Worm (Caenorhabditis elegans) whole organism, L3 larva: Measurements from ENCODE around the gene K07B1.4.

Experiments used
- R02D3.7 ChIP-seq: fragments of 150-350 bp; optimal IDR thresholded peaks from 2 replicates; lab custom pipeline; 2014; ENCODE audit warnings: missing biosample characterization, missing genetic modification characterization
- ZK546.5 ChIP-seq: sonication (generic microtip); optimal IDR thresholded peaks from 2 replicates; lab custom pipeline; 2017; ENCODE audit warnings: missing biosample characterization, missing genetic modification characterization
- aly-2 ChIP-seq: fragments of 150-350 bp; optimal IDR thresholded peaks from 2 replicates; lab custom pipeline; 2014; ENCODE audit warnings: missing biosample characterization, missing genetic modification characterization
- ama-1 ChIP-seq: fragments of 150-350 bp; optimal IDR thresholded peaks from 2 replicates; lab custom pipeline; 2018
- ceh-16 ChIP-seq: sonication (generic microtip); optimal IDR thresholded peaks from 2 replicates; lab custom pipeline; 2017; ENCODE audit warnings: missing biosample characterization, missing genetic modification characterization
- ceh-28 ChIP-seq: fragments of 150-350 bp; optimal IDR thresholded peaks from 2 replicates; lab custom pipeline; 2014; ENCODE audit warnings: missing biosample characterization, missing genetic modification reagents, missing genetic modification characterization
- ceh-82 ChIP-seq: fragments of 150-350 bp; optimal IDR thresholded peaks from 2 replicates; lab custom pipeline; 2014; ENCODE audit warnings: missing biosample characterization, missing genetic modification characterization
- ceh-9 ChIP-seq: sonication (generic microtip); optimal IDR thresholded peaks from 2 replicates; lab custom pipeline; 2018; ENCODE audit warnings: missing biosample characterization, missing genetic modification characterization
- daf-12 ChIP-seq: fragments of 150-350 bp; optimal IDR thresholded peaks from 2 replicates; lab custom pipeline; 2014; ENCODE audit warnings: missing biosample characterization, missing genetic modification reagents, missing genetic modification characterization
- egl-5 ChIP-seq: fragments of 150-350 bp; optimal IDR thresholded peaks from 2 replicates; lab custom pipeline; 2017; ENCODE audit warnings: missing biosample characterization, missing genetic modification reagents, missing genetic modification characterization, inconsistent platforms
- elt-1 ChIP-seq: fragments of 150-350 bp; optimal IDR thresholded peaks from 2 replicates; lab custom pipeline; 2014; ENCODE audit warnings: missing biosample characterization, missing genetic modification characterization
- elt-2 ChIP-seq: sonication (generic microtip); optimal IDR thresholded peaks from 2 replicates; lab custom pipeline; 2016; ENCODE audit warnings: missing genetic modification reagents, mild to moderate bottlenecking, missing genetic modification characterization, missing compliant biosample characterization
- elt-3 ChIP-seq, 3 experiments: fragments of 150-350 bp in 1 of 3; sonication (generic microtip) in 2 of 3; optimal IDR thresholded peaks; 2 replicates in 2 of 3; 4 replicates in 1 of 3; lab custom pipeline; 2014 to 2017; ENCODE audit warnings: missing biosample characterization in 3 of 3, missing genetic modification characterization in 3 of 3
- eor-1 ChIP-seq, 2 experiments: fragments of 150-350 bp; optimal IDR thresholded peaks; 2 replicates each; lab custom pipeline; 2014 to 2018; ENCODE audit warnings: missing biosample characterization in 2 of 2, missing genetic modification characterization in 2 of 2
- fkh-2 ChIP-seq: fragments of 150-350 bp; optimal IDR thresholded peaks from 2 replicates; lab custom pipeline; 2014; ENCODE audit warnings: missing biosample characterization, missing genetic modification reagents, missing genetic modification characterization
- fos-1 ChIP-seq: fragments of 150-350 bp; optimal IDR thresholded peaks from 2 replicates; lab custom pipeline; 2014; ENCODE audit warnings: missing biosample characterization, missing genetic modification characterization
- hmg-11 ChIP-seq: sonication (generic microtip); optimal IDR thresholded peaks from 2 replicates; lab custom pipeline; 2016; ENCODE audit warnings: missing genetic modification characterization, missing compliant biosample characterization
- jun-1 ChIP-seq: fragments of 150-350 bp; optimal IDR thresholded peaks from 2 replicates; lab custom pipeline; 2014; ENCODE audit warnings: missing biosample characterization, missing genetic modification reagents, missing genetic modification characterization
- lin-15B ChIP-seq: fragments of 150-350 bp; optimal IDR thresholded peaks from 2 replicates; lab custom pipeline; 2014; ENCODE audit warnings: missing biosample characterization, missing genetic modification characterization
- lin-39 ChIP-seq: fragments of 150-350 bp; optimal IDR thresholded peaks from 2 replicates; lab custom pipeline; 2018; ENCODE audit warnings: missing biosample characterization, missing genetic modification reagents, missing genetic modification characterization
- lsy-12 ChIP-seq: sonication (generic microtip); optimal IDR thresholded peaks from 2 replicates; lab custom pipeline; 2016; ENCODE audit warnings: mild to moderate bottlenecking, missing genetic modification characterization, missing compliant biosample characterization
- mml-1 ChIP-seq: fragments of 150-350 bp; sonication (generic microtip); optimal IDR thresholded peaks from 3 replicates; lab custom pipeline; 2014; ENCODE audit warnings: missing biosample characterization, missing genetic modification characterization
- nfya-1 ChIP-seq: sonication (generic microtip); optimal IDR thresholded peaks from 2 replicates; lab custom pipeline; 2017; ENCODE audit warnings: missing genetic modification characterization, mild to moderate bottlenecking, missing compliant biosample characterization, antibody characterized with exemption, moderate library complexity; ENCODE audit not compliant: insufficient read depth
- nhr-11 ChIP-seq: fragments of 150-350 bp; optimal IDR thresholded peaks from 2 replicates; lab custom pipeline; 2014; ENCODE audit warnings: missing biosample characterization, missing genetic modification characterization
- nhr-12 ChIP-seq: fragments of 150-350 bp; optimal IDR thresholded peaks from 2 replicates; lab custom pipeline; 2014; ENCODE audit warnings: missing biosample characterization, missing genetic modification characterization
- nhr-23 ChIP-seq: fragments of 150-350 bp; optimal IDR thresholded peaks from 2 replicates; lab custom pipeline; 2014; ENCODE audit warnings: missing biosample characterization, missing genetic modification reagents, missing genetic modification characterization
- nhr-237 ChIP-seq: fragments of 150-350 bp; optimal IDR thresholded peaks from 2 replicates; lab custom pipeline; 2014; ENCODE audit warnings: missing biosample characterization, missing genetic modification characterization
- nhr-25 ChIP-seq: sonication (generic microtip); optimal IDR thresholded peaks from 2 replicates; lab custom pipeline; 2017; ENCODE audit warnings: missing biosample characterization, missing genetic modification characterization
- nhr-28 ChIP-seq: fragments of 150-350 bp; optimal IDR thresholded peaks from 2 replicates; lab custom pipeline; 2014; ENCODE audit warnings: missing biosample characterization, missing genetic modification characterization
- nhr-43 ChIP-seq: sonication (generic microtip); optimal IDR thresholded peaks from 2 replicates; lab custom pipeline; 2016; ENCODE audit warnings: mild to moderate bottlenecking, missing genetic modification characterization, missing compliant biosample characterization; ENCODE audit not compliant: poor library complexity, severe bottlenecking
- nhr-67 ChIP-seq: fragments of 150-350 bp; optimal IDR thresholded peaks from 2 replicates; lab custom pipeline; 2014; ENCODE audit warnings: missing biosample characterization, missing genetic modification characterization
- nhr-76 ChIP-seq: fragments of 150-350 bp; sonication (generic microtip); optimal IDR thresholded peaks from 5 replicates; lab custom pipeline; 2014; ENCODE audit warnings: missing biosample characterization, missing genetic modification characterization
- nhr-77 ChIP-seq: fragments of 150-350 bp; optimal IDR thresholded peaks from 2 replicates; lab custom pipeline; 2014; ENCODE audit warnings: missing biosample characterization, missing genetic modification characterization
- pha-4 ChIP-seq: fragments of 150-350 bp; optimal IDR thresholded peaks from 2 replicates; lab custom pipeline; 2014; ENCODE audit warnings: missing biosample characterization, missing genetic modification reagents, missing genetic modification characterization
- pqm-1 ChIP-seq: fragments of 150-350 bp; optimal IDR thresholded peaks from 2 replicates; lab custom pipeline; 2017; ENCODE audit warnings: missing biosample characterization, missing genetic modification characterization, inconsistent platforms
- skn-1 ChIP-seq: fragments of 150-350 bp; optimal IDR thresholded peaks from 2 replicates; lab custom pipeline; 2014; ENCODE audit warnings: missing biosample characterization, missing genetic modification characterization
- snpc-4 ChIP-seq: fragments of 150-350 bp; optimal IDR thresholded peaks from 2 replicates; lab custom pipeline; 2014; ENCODE audit warnings: missing biosample characterization, missing genetic modification characterization
- tbx-2 ChIP-seq: sonication (generic microtip); optimal IDR thresholded peaks from 2 replicates; lab custom pipeline; 2016; ENCODE audit warnings: mild to moderate bottlenecking, missing genetic modification characterization, missing compliant biosample characterization
- unc-39 ChIP-seq: sonication (generic microtip); optimal IDR thresholded peaks from 4 replicates; lab custom pipeline; 2017; ENCODE audit warnings: missing biosample characterization, missing genetic modification characterization
- unc-62 ChIP-seq: fragments of 150-350 bp; sonication (generic microtip); optimal IDR thresholded peaks from 4 replicates; lab custom pipeline; 2014; ENCODE audit warnings: missing biosample characterization, missing genetic modification reagents, missing genetic modification characterization
- ztf-4 ChIP-seq: fragments of 150-350 bp; optimal IDR thresholded peaks from 2 replicates; lab custom pipeline; 2014; ENCODE audit warnings: missing biosample characterization, missing genetic modification characterization

K07B1.4 gene

DNA sequence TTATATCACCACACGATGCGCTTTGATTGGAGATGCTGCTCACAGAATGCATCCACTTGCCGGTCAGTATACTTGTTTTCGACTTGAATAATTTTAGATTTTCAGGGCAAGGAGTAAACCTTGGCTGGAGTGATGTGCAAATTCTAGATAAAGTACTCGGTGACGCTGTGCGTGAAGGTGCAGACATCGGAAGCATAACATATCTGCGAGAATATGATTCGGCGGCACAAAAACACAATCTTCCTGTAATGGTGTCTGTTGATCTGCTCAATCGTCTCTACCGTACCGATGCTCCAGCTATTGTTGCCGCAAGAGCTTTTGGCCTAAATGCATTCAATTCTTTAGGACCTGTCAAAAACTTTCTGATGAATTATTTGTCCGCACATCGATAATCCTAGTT lies 9.7 kb downstream of the K07B1.4 start (continued):
- TF ChIP-seq ceh-9 (no peak), ztf-4 (no peak), mml-1 (tag; lab: Kevin White, UChicago) (no peak), pqm-1 (tag; lab: Kevin White, UChicago) (no peak), ceh-16 (no peak), nhr-76 (tag; lab: Kevin White, UChicago) (no peak)
- TF ChIP-seq, all 47 proteins: peak for 6

DNA sequence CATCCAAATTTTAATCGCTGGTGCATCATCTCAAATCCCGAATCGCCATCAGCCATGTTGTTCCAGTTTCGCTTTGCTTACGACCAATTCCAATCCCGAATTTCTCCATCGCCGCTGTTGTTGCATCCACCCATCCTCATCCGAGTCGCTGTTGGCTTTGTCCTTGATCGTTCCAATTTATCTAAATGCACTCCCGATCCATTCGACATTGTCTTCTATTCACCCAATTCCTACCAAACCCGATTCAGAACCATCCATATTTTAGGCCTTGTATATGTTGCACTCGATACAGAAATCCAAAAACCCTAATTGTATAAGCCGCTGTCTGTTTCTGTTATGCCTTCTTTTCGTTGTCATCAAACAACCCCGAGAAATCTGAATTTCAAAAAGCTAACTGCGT lies 11.5 kb downstream of the K07B1.4 start:
- peak; percentile 47 for TF ChIP-seq nhr-25 (tag; lab: Kevin White, UChicago)
- TF ChIP-seq nhr-43, result peak; percentile 28
- TF ChIP-seq elt-2 (tag; lab: Kevin White, UChicago), result peak; percentile 3
- TF ChIP-seq nhr-76 (tag; lab: Kevin White, UChicago), result no peak
- TF ChIP-seq unc-62 (GFP tag; lab: Kevin White, UChicago), result no peak
- TF ChIP-seq lin-15B (tag; lab: Kevin White, UChicago), result no peak
- no peak for TF ChIP-seq lsy-12 (tag; lab: Kevin White, UChicago)

DNA sequence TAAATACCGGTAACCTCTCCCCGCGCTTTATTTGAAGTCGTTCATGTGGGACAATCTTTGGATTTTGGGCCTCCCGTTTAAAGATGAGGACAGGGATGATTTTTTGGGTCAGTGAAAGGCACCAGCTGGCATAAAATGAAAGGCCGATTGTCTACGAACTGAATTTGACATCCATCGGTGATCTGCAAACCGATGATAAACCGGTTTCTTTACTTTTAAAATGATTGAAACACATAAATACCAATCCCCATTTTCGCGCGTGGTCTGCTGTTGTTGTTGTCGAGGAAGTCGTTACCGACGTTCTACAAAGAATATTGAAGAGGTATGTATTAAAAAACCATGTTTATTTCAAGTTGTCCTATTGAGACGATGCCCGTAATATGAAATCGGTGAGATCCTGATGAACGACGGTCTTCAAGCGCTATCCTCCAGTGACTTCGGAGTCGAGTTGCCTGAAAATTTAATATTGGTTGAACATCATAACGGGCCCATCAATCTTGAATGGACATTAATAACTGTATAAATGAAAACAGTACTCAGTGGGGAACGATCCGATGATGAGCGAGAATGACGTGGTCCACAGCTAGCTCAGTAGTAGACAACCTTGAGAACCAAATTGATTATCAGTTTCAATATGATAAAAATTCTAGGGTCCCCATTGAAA lies 14.3 kb downstream of the K07B1.4 start:
- TF ChIP-seq lin-39 (tag; lab: Kevin White, UChicago) (peak; percentile 34), ama-1 (lab: Kevin White, UChicago) (peak; percentile 42), nhr-11 (tag; lab: Kevin White, UChicago) (no peak), lsy-12 (tag; lab: Kevin White, UChicago) (no peak), pha-4 (peak; percentile 17), nhr-43 (peak; percentile 25)

DNA sequence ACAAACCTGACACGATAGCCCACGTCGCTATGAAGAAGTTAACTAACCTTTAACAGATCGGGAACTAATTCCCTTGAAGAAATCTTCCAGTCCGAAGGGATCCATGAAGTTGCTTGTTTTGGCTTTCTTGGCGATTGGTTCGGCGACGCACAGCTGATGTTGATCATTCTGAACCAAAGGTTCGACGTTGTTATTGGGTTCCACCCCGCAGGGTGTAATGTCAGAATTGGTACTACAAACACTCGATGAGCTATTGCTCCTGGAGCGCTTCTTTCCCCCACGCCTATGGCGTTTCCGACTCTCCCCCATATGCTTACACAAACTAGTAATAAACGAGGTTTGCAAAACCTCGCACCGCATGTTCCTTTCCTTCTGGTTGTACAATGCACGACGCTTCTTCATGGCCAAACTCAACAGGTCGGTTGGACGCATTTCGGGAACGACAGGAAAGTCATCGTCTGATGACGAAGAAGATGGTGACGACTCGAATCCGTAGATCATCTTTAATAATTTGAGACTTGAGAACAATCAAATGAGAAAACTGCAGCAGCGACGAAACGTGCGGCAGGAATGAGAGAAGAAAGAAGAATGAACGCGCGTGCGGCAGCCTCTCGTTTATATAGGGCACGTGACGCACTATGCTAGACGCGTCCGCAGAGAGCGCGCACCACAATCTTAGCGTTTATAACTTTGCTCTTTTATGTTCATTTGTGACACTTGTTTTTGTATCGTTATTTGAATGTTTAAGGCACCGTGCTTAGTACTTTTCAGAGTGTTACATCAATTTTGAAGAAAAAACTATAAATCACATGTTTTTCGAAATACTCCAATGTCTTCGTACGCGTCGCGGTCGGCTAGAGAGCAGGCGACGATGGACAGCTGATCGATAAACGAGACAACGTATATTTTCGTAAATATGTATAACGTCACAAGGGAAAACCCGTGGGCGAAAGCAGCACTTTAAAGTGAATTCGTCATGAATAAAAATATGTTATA lies 15.2 kb downstream of the K07B1.4 start, which contains the start of gene tos-1:
tos-1 (minus strand) TSS at position 575 of the 996 bp plus-strand sequence.
- TF ChIP-seq lsy-12 (tag; lab: Kevin White, UChicago), result peak; percentile 99
- no peak for TF ChIP-seq fkh-2 (tag; lab: Kevin White, UChicago)
- peak; percentile 90 for TF ChIP-seq nfya-1 (tag; lab: Kevin White, UChicago)
- TF ChIP-seq lin-39 (tag; lab: Kevin White, UChicago), result peak; percentile 90
- TF ChIP-seq jun-1 (tag; lab: Kevin White, UChicago), result peak; percentile 98
- no peak for TF ChIP-seq unc-39
- no peak for TF ChIP-seq ceh-9
- peak; percentile 100 for TF ChIP-seq ama-1 (lab: Kevin White, UChicago)
- TF ChIP-seq ceh-82 (tag; lab: Kevin White, UChicago), result peak; percentile 91
- TF ChIP-seq mml-1 (tag; lab: Kevin White, UChicago), result peak; percentile 12
- peak; percentile 62 for TF ChIP-seq nhr-77
- peak; percentile 98 for TF ChIP-seq pha-4
- TF ChIP-seq nhr-67 (tag; lab: Kevin White, UChicago), result no peak
- peak; percentile 90 to 100 for TF ChIP-seq eor-1 (tag; optimal IDR thresholded peaks at IDR 0.05; lab: Kevin White, UChicago)
- TF ChIP-seq elt-2 (tag; lab: Kevin White, UChicago), result peak; percentile 93
- peak; percentile 47 for TF ChIP-seq ZK546.5
- TF ChIP-seq snpc-4 (tag; lab: Kevin White, UChicago), result peak; percentile 53
- TF ChIP-seq daf-12 (tag; lab: Kevin White, UChicago), result peak; percentile 60
- TF ChIP-seq aly-2 (tag; lab: Kevin White, UChicago), result no peak
- TF ChIP-seq fos-1 (tag; lab: Kevin White, UChicago), result peak; percentile 92
- TF ChIP-seq nhr-12 (tag; lab: Kevin White, UChicago), result no peak
- TF ChIP-seq nhr-43, result peak; percentile 93
- TF ChIP-seq R02D3.7 (tag; lab: Kevin White, UChicago), result peak; percentile 93
- peak; percentile 73 for TF ChIP-seq nhr-28 (tag; lab: Kevin White, UChicago)
- peak; percentile 97 for TF ChIP-seq nhr-23
- peak; percentile 94 for TF ChIP-seq tbx-2 (tag; lab: Kevin White, UChicago)
- TF ChIP-seq egl-5 (tag; lab: Kevin White, UChicago), result peak; percentile 96
- peak; percentile 75 for TF ChIP-seq hmg-11 (tag; lab: Kevin White, UChicago)
- peak; percentile 97 for TF ChIP-seq nhr-11 (tag; lab: Kevin White, UChicago)
- peak; percentile 43 for TF ChIP-seq elt-1 (tag; lab: Kevin White, UChicago)
- TF ChIP-seq skn-1 (tag; lab: Kevin White, UChicago), result peak; percentile 93
- peak; percentile 73 for TF ChIP-seq unc-62 (GFP tag; lab: Kevin White, UChicago)
- peak; percentile 76 for TF ChIP-seq pqm-1 (tag; lab: Kevin White, UChicago)
- TF ChIP-seq nhr-237, result no peak
- peak; percentile 22 to 95 (median 91) for TF ChIP-seq elt-3 (tag; optimal IDR thresholded peaks at IDR 0.05; lab: Kevin White, UChicago)
- peak; percentile 99 for TF ChIP-seq nhr-25 (tag; lab: Kevin White, UChicago)
- peak; percentile 76 for TF ChIP-seq nhr-76 (tag; lab: Kevin White, UChicago)
- peak; percentile 95 for TF ChIP-seq ceh-28 (tag; lab: Kevin White, UChicago)
- TF ChIP-seq lin-15B (tag; lab: Kevin White, UChicago), result peak; percentile 86
- no peak for TF ChIP-seq ceh-16
